Fruit fly (Drosophila melanogaster): ENCODE data around the gene CG31810.

dm6 chr2L:16839665-16840064, 12.5 kb downstream of the CG31810 start:
- no peak for TF ChIP-seq dsf (GFP tag; optimal IDR thresholded peaks at IDR 0.05; ENCODE audit: borderline replicate concordance)
- no peak for TF ChIP-seq pan (optimal IDR thresholded peaks at IDR 0.05)
- no peak for TF ChIP-seq fru (GFP tag; optimal IDR thresholded peaks at IDR 0.05)
- TF ChIP-seq Hr83 (GFP tag; optimal IDR thresholded peaks at IDR 0.05; ENCODE audit: poor library complexity, severe bottlenecking): no peak
- TF ChIP-seq sv (GFP tag; optimal IDR thresholded peaks at IDR 0.05): no peak
- no peak for TF ChIP-seq psq (GFP tag; optimal IDR thresholded peaks at IDR 0.05)
- TF ChIP-seq br (GFP tag; optimal IDR thresholded peaks at IDR 0.05): no peak
- no peak for TF ChIP-seq Vsx2 (GFP tag; optimal IDR thresholded peaks at IDR 0.05; ENCODE audit: partially characterized antibody)

Measured in whole organism, wandering third instar larva.